Fruit fly (Drosophila melanogaster): ENCODE results near the gene Jon66Ci.

The Jon66Ci gene

DNA sequence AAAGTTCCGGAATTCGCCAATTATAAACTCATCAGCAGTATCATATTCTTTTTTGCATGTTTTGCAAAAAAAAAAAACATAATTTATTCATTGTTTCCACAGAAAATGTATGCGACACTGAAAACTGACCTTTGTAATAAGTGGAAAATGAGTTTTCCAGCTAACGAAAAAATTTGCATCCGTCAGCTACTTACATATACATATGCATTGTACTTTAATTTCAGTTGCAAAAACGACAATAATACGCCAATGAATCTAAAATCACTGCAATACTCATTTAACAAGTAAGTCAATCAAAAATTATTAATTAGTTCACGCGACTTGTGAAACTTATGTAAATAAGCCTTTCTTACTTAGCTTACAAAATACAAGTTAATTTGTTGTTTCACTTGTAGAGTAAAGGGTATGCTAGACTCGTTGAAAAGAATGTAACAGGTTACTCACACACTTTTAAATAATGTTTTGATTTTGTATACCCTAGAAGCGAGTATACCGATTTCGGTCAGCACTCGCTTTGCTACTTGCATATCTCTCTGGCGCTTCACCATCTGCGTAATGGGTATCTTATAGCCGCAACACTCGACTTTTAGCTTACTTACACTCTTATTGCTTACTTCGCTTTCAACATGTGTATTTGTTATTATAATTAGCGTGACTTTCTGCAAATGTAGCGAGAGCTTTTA is 7.6 kb downstream of the Jon66Ci start (continued):
- TF ChIP-seq Meics (GFP tag; optimal IDR thresholded peaks at IDR 0.05) (no peak), CG1792 (GFP tag; optimal IDR thresholded peaks at IDR 0.05) (no peak), CG17385 (GFP tag; optimal IDR thresholded peaks at IDR 0.05) (peak; percentile 35), Drgx (GFP tag; IDR thresholded peaks at IDR 0.05) (peak; percentile 73), Chrac-16 (GFP tag; optimal IDR thresholded peaks at IDR 0.05) (peak; percentile 43), dysf (GFP tag; IDR thresholded peaks at IDR 0.05) (0 out of 3 replicates have a peak, but pooled peaks have one; percentile 6), Sin3A (optimal IDR thresholded peaks at IDR 0.05) (no peak), cad (GFP tag; optimal IDR thresholded peaks at IDR 0.05) (no peak), CG17328 (GFP tag; IDR thresholded peaks at IDR 0.05) (0 out of 2 replicates have a peak, but pooled peaks have one; percentile 16), CG33557 (GFP tag; optimal IDR thresholded peaks at IDR 0.05) (no peak), CG13894 (tag; optimal IDR thresholded peaks at IDR 0.05) (no peak), eve (GFP tag; optimal IDR thresholded peaks at IDR 0.05) (no peak), crp (GFP tag; optimal IDR thresholded peaks at IDR 0.05) (no peak), CG32767 (GFP tag; IDR thresholded peaks at IDR 0.05) (no peak), corto (GFP tag; optimal IDR thresholded peaks at IDR 0.05) (no peak), CG14441 (GFP tag; IDR thresholded peaks at IDR 0.05) (peak; percentile 68), jing (GFP tag; optimal IDR thresholded peaks at IDR 0.05) (no peak), sug (tag; optimal IDR thresholded peaks at IDR 0.05) (no peak), Spps (tag; optimal IDR thresholded peaks at IDR 0.05) (no peak), NfI (GFP tag; optimal IDR thresholded peaks at IDR 0.05) (no peak), tgo (GFP tag; IDR thresholded peaks at IDR 0.05) (no peak), CG2116 (GFP tag; optimal IDR thresholded peaks at IDR 0.05) (no peak), nerfin-2 (GFP tag; IDR thresholded peaks at IDR 0.05; ENCODE audit: partially characterized antibody) (no peak), Dfd (GFP tag; optimal IDR thresholded peaks at IDR 0.05) (no peak), CHES-1-like (GFP tag; optimal IDR thresholded peaks at IDR 0.05) (no peak), Optix (GFP tag; IDR thresholded peaks at IDR 0.05) (no peak; the same call in 1 of the 3 replicates), Kr (GFP tag; optimal IDR thresholded peaks at IDR 0.05) (no peak), z (GFP tag; IDR thresholded peaks at IDR 0.05) (no peak), H15 (GFP tag; IDR thresholded peaks at IDR 0.05) (no peak), scrt (GFP tag; optimal IDR thresholded peaks at IDR 0.05) (no peak), Tbp (GFP tag; optimal IDR thresholded peaks at IDR 0.05) (no peak), vvl (GFP tag; IDR thresholded peaks at IDR 0.05) (peak; percentile 20; the same call in 1 of the 2 replicates), ems (GFP tag; optimal IDR thresholded peaks at IDR 0.05) (no peak), dm (GFP tag; optimal IDR thresholded peaks at IDR 0.05) (no peak), CG5245 (GFP tag; optimal IDR thresholded peaks at IDR 0.05) (peak; percentile 40), tup (GFP tag; optimal IDR thresholded peaks at IDR 0.05) (no peak), CG13624 (GFP tag; optimal IDR thresholded peaks at IDR 0.05) (no peak), Rx (GFP tag; IDR thresholded peaks at IDR 0.05) (no peak), CG8359 (GFP tag; optimal IDR thresholded peaks at IDR 0.05; ENCODE audit: borderline replicate concordance) (no peak), usp (GFP tag; optimal IDR thresholded peaks at IDR 0.05) (no peak), zen (tag; optimal IDR thresholded peaks at IDR 0.05) (peak; percentile 21), Bteb2 (GFP tag; optimal IDR thresholded peaks at IDR 0.05) (no peak), Oli (tag; optimal IDR thresholded peaks at IDR 0.05) (no peak), caup (GFP tag; optimal IDR thresholded peaks at IDR 0.05; ENCODE audit: severe bottlenecking) (no peak), Ets97D (GFP tag; optimal IDR thresholded peaks at IDR 0.05) (no peak), Hmx (GFP tag; optimal IDR thresholded peaks at IDR 0.05) (no peak), disco-r (GFP tag; optimal IDR thresholded peaks at IDR 0.05) (no peak), TFAM (GFP tag; optimal IDR thresholded peaks at IDR 0.05) (no peak), hkb (optimal IDR thresholded peaks at IDR 0.05) (no peak), hkb (GFP tag; IDR thresholded peaks at IDR 0.05) (no peak), CG3995 (GFP tag; optimal IDR thresholded peaks at IDR 0.05) (no peak)

Measured in whole organism, embryonic.